Worm (Caenorhabditis elegans) whole organism, early embryonic: ENCODE data around the gene cyp-32B1.

Source experiments
- ama-1 ChIP-seq: fragments of 150-350 bp; optimal IDR thresholded peaks from 2 replicates; lab custom pipeline; 2014
- ceh-36 ChIP-seq: sonication (generic microtip); optimal IDR thresholded peaks from 2 replicates; lab custom pipeline; 2016; ENCODE audit warnings: missing genetic modification characterization, inconsistent platforms, missing compliant biosample characterization
- tbx-11 ChIP-seq: fragments of 200-800 bp; sonication (Bioruptor generic); IDR thresholded peaks from 2 replicates; pipeline ENCODE4 v1.3.6; 2022; ENCODE audit warnings: missing genetic modification characterization, missing compliant biosample characterization

DNA sequence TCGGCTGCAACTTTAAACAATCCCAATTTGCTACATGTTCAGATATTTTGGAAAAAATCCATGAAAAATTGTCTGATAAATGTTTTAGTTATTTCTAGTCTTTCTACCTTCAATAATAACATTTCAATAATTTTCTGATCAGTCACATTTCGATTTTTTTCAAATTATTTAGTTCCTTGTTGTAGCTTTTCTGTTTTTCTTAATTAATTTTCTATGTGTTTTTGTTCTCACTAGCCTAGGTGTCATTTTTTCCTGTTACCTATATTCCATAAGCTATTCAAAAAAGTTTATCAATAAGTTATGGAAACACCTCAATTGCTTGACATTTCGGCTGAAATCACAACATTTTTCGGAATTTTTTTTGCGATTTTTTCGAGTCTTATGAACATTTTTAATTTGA lies 47.9 kb downstream of the cyp-32B1 start, which contains the start of gene srbc-23:
- no peak for TF ChIP-seq tbx-11
- TF ChIP-seq ama-1 (lab: Kevin White, UChicago): no peak
- TF ChIP-seq ceh-36: no peak
